Worm (Caenorhabditis elegans) whole organism, midembryonic: Measurements from ENCODE around the gene dyf-7.
A peak's percentile ranks its signal among the peaks of the same experiment; 100 is the strongest.

Experiments used
- T22C8.4 ChIP-seq: fragments of 200-800 bp; sonication (Bioruptor generic); IDR thresholded peaks from 2 replicates; pipeline ENCODE4 v1.3.6; 2022; ENCODE audit warnings: missing genetic modification characterization, missing compliant biosample characterization
- cog-1 ChIP-seq: sonication (generic microtip); optimal IDR thresholded peaks from 2 replicates; lab custom pipeline; 2016; ENCODE audit warnings: missing genetic modification characterization, missing compliant biosample characterization
- flt-1 ChIP-seq: fragments of 200-800 bp; sonication (Bioruptor generic); IDR thresholded peaks from 2 replicates; pipeline ENCODE4 v1.3.6; 2022; ENCODE audit warnings: missing genetic modification characterization, missing compliant biosample characterization
- klf-2 ChIP-seq: fragments of 200-800 bp; sonication (Bioruptor generic); conservative IDR thresholded peaks from 2 replicates; pipeline ENCODE4 v1.3.6; 2022; ENCODE audit warnings: missing genetic modification reagents, missing genetic modification characterization, missing compliant biosample characterization
- med-1 ChIP-seq: sonication (generic microtip); optimal IDR thresholded peaks from 2 replicates; lab custom pipeline; 2017; ENCODE audit warnings: missing genetic modification characterization, mild to moderate bottlenecking, missing compliant biosample characterization, antibody characterized with exemption, missing genetic modification reagents; ENCODE audit not compliant: insufficient read depth
- ref-1 ChIP-seq: fragments of 200-800 bp; sonication (Bioruptor generic); conservative IDR thresholded peaks from 2 replicates; pipeline ENCODE4 v1.3.6; 2022; ENCODE audit warnings: missing genetic modification reagents, missing genetic modification characterization, missing compliant biosample characterization
- tab-1 ChIP-seq: fragments of 200-800 bp; sonication (Bioruptor generic); IDR thresholded peaks from 2 replicates; pipeline ENCODE4 v1.3.6; 2022; ENCODE audit warnings: missing genetic modification characterization, missing compliant biosample characterization
- ztf-23 ChIP-seq: fragments of 200-800 bp; sonication (Bioruptor generic); IDR thresholded peaks from 2 replicates; pipeline ENCODE4 v1.3.6; 2022; ENCODE audit warnings: missing genetic modification reagents, missing genetic modification characterization, missing compliant biosample characterization
- ztf-29 ChIP-seq: fragments of 200-800 bp; sonication (Bioruptor generic); IDR thresholded peaks from 2 replicates; pipeline ENCODE4 v1.3.6; 2022; ENCODE audit warnings: missing genetic modification reagents, missing genetic modification characterization, missing compliant biosample characterization

The dyf-7 gene

DNA sequence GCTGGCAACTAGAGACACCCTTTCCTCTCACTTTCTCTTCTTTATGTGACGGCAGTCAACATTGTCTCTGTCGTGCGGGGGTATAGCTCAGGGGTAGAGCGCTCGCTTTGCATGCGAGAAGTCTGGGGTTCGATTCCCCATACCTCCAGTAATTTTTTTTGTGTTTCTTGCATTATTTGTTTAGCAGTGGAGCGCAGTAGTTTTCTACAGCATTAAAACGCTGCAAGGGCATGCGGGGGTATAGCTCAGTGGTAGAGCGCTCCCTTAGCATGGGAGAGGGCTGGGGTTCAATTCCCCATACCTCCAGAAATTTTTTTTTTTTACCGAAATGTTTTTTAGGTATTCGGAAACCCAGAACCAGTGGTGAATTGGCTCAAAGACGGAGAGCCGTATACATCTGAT is 45.1 kb downstream of the dyf-7 start:
- peak; percentile 78 for TF ChIP-seq med-1
- TF ChIP-seq T22C8.4 = peak; percentile 98
- peak; percentile 98 for TF ChIP-seq ztf-29
- peak; percentile 97 for TF ChIP-seq ref-1 (GFP tag; lab: Robert Waterston, UW)
- TF ChIP-seq klf-2 (GFP tag; lab: Robert Waterston, UW) = peak; percentile 99
- TF ChIP-seq tab-1 (GFP tag; lab: Robert Waterston, UW) = peak; percentile 99
- TF ChIP-seq cog-1 = peak; percentile 98
- TF ChIP-seq flt-1 (GFP tag; lab: Robert Waterston, UW) = peak; percentile 99
- TF ChIP-seq ztf-23 (GFP tag; lab: Robert Waterston, UW) = peak; percentile 98
